Worm (Caenorhabditis elegans): ENCODE data around the gene lido-12.

Gene lido-12

DNA sequence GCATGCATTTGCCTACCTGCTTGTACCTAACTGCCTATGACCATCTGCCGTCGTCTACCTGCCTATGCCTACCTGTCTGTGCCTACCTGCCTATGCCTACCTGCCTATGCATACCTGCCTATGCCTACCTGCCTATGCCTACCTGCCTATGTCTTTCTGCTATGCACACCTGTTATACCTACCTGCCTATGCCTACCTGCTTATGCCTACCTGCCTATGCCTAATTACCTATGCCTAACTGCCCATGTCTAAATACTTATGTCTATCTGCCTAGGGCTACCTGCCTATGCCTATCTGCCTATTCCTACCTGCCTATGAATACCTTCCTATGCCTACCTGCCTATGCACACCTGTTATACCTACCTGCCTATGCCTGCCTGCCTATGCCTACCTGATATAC is 39.2 kb upstream of the lido-12 start:
- TF ChIP-seq unc-130 (tag; optimal IDR thresholded peaks at IDR 0.05), result no peak
- TF ChIP-seq ces-1 (GFP tag; optimal IDR thresholded peaks at IDR 0.05), result no peak
- TF ChIP-seq skn-1 (tag; optimal IDR thresholded peaks at IDR 0.05), result no peak
- no peak for TF ChIP-seq tbx-2 (tag; optimal IDR thresholded peaks at IDR 0.05)
- TF ChIP-seq pag-3 (tag; optimal IDR thresholded peaks at IDR 0.05; ENCODE audit: borderline replicate concordance, insufficient read depth), result no peak
- TF ChIP-seq aha-1 (tag; optimal IDR thresholded peaks at IDR 0.05), result no peak
- no peak for TF ChIP-seq lin-13 (GFP tag; optimal IDR thresholded peaks at IDR 0.05)
- TF ChIP-seq unc-98 (GFP tag; IDR thresholded peaks at IDR 0.05), result no peak
- TF ChIP-seq swsn-7 (tag; optimal IDR thresholded peaks at IDR 0.05), result no peak
- no peak for TF ChIP-seq aly-2 (tag; optimal IDR thresholded peaks at IDR 0.05)
- TF ChIP-seq hpl-2 (GFP tag; optimal IDR thresholded peaks at IDR 0.05), result no peak
- no peak for TF ChIP-seq rnt-1 (tag; optimal IDR thresholded peaks at IDR 0.05)
- no peak for TF ChIP-seq lin-14 (GFP tag; optimal IDR thresholded peaks at IDR 0.05)
- no peak for TF ChIP-seq ztf-4 (tag; optimal IDR thresholded peaks at IDR 0.05)
- TF ChIP-seq jun-1 (tag; optimal IDR thresholded peaks at IDR 0.05), result no peak
- TF ChIP-seq nhr-28 (tag; optimal IDR thresholded peaks at IDR 0.05), result no peak
- no peak for TF ChIP-seq nhr-90 (tag; optimal IDR thresholded peaks at IDR 0.05; ENCODE audit: poor library complexity)
- TF ChIP-seq egl-27 (tag; optimal IDR thresholded peaks at IDR 0.05), result no peak
- no peak for TF ChIP-seq Y116A8C.19 (tag; optimal IDR thresholded peaks at IDR 0.05; ENCODE audit: borderline replicate concordance)

DNA sequence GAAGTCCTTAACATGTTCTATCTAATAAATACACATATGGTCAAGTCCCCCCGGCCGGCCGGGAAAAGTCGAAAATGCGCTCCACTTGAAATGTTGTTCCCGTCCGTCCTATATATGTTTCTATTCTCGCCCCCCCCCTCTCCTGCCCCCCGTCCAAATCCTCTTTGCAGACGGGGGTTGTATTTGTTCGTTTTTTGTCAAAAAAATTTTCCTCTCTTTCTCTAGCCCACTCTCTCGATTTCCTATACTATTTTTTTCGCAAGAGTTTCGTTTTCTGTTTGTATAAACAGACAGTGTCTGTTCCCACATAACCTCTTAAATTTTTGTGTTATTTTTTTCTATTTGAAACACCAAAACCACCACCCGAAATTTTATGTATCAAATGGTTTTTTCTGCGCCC is 38.5 kb upstream of the lido-12 start:
- TF ChIP-seq mef-2 (tag; optimal IDR thresholded peaks at IDR 0.05) (no peak), C04F5.9 (tag; optimal IDR thresholded peaks at IDR 0.05) (no peak), fkh-8 (tag; optimal IDR thresholded peaks at IDR 0.05) (no peak), mdl-1 (tag; optimal IDR thresholded peaks at IDR 0.05) (no peak), C34B4.2 (tag; optimal IDR thresholded peaks at IDR 0.05) (no peak), nhr-85 (tag) (peak; percentile 68), elt-3 (tag; optimal IDR thresholded peaks at IDR 0.05) (no peak), dsc-1 (tag; optimal IDR thresholded peaks at IDR 0.05) (no peak), jun-1 (tag; optimal IDR thresholded peaks at IDR 0.05) (no peak), lin-14 (GFP tag; optimal IDR thresholded peaks at IDR 0.05) (peak; percentile 67), lsy-2 (tag; optimal IDR thresholded peaks at IDR 0.05) (peak; percentile 8 to 20), nhr-12 (tag; optimal IDR thresholded peaks at IDR 0.05) (no peak), unc-30 (tag; optimal IDR thresholded peaks at IDR 0.05) (no peak), lin-15B (tag; optimal IDR thresholded peaks at IDR 0.05) (no peak), Y116A8C.19 (tag; optimal IDR thresholded peaks at IDR 0.05; ENCODE audit: borderline replicate concordance) (no peak), grh-1 (GFP tag; IDR thresholded peaks at IDR 0.05) (0 out of 2 replicates have a peak, but pooled peaks have one; percentile 24), F16B12.6 (tag; optimal IDR thresholded peaks at IDR 0.05) (no peak), nhr-19 (GFP tag; conservative IDR thresholded peaks at IDR 0.05) (peak; percentile 31), mep-1 (tag; optimal IDR thresholded peaks at IDR 0.05) (no peak), nhr-90 (tag; optimal IDR thresholded peaks at IDR 0.05; ENCODE audit: poor library complexity) (no peak), irx-1 (tag; optimal IDR thresholded peaks at IDR 0.05) (no peak), aly-2 (tag; optimal IDR thresholded peaks at IDR 0.05) (no peak), hlh-4 (tag; optimal IDR thresholded peaks at IDR 0.05) (no peak), vab-15 (tag; optimal IDR thresholded peaks at IDR 0.05) (no peak), ceh-82 (tag; optimal IDR thresholded peaks at IDR 0.05) (no peak), pax-3 (tag; optimal IDR thresholded peaks at IDR 0.05) (no peak), lin-39 (tag; optimal IDR thresholded peaks at IDR 0.05) (no peak), unc-130 (tag; optimal IDR thresholded peaks at IDR 0.05) (no peak), nhr-84 (tag; optimal IDR thresholded peaks at IDR 0.05) (no peak), ama-1 (optimal IDR thresholded peaks at IDR 0.05) (no peak), aha-1 (tag; optimal IDR thresholded peaks at IDR 0.05) (no peak), zip-4 (GFP tag; optimal IDR thresholded peaks at IDR 0.05) (no peak), efl-3 (GFP tag; optimal IDR thresholded peaks at IDR 0.05) (no peak), ztf-4 (tag; optimal IDR thresholded peaks at IDR 0.05) (no peak), nhr-77 (tag; optimal IDR thresholded peaks at IDR 0.05) (peak; percentile 31), swsn-7 (tag; optimal IDR thresholded peaks at IDR 0.05) (peak; percentile 25), sup-37 (GFP tag; optimal IDR thresholded peaks at IDR 0.05) (no peak), snpc-4 (tag; optimal IDR thresholded peaks at IDR 0.05) (no peak), ceh-88 (GFP tag; IDR thresholded peaks at IDR 0.05) (no peak), blmp-1 (tag; optimal IDR thresholded peaks at IDR 0.05) (peak; percentile 8), ceh-63 (GFP tag; optimal IDR thresholded peaks at IDR 0.05) (no peak), nhr-237 (tag; optimal IDR thresholded peaks at IDR 0.05) (no peak), tbx-2 (tag; optimal IDR thresholded peaks at IDR 0.05) (peak; percentile 37)
